Fruit fly (Drosophila melanogaster) whole organism: ENCODE measurements around the gene Hou.

Source experiments
- CG8478 ChIP-seq: fragments of >200 bp; optimal IDR thresholded peaks from 2 replicates; lab custom pipeline; 2018; ENCODE audit warnings: inconsistent platforms
- Dll ChIP-seq: fragments of >200 bp; optimal IDR thresholded peaks from 2 replicates; lab custom pipeline; 2017
- EcR ChIP-seq, 2 experiments: fragments of >200 bp; optimal IDR thresholded peaks; 2 replicates each; lab custom pipeline; 2017; ENCODE audit warnings: missing biosample characterization in 2 of 2, missing genetic modification characterization in 2 of 2, missing genetic modification reagents in 2 of 2
- pan ChIP-seq: fragments of >200 bp; optimal IDR thresholded peaks from 2 replicates; lab custom pipeline; 2017
- psq ChIP-seq: fragments of >200 bp; optimal IDR thresholded peaks from 2 replicates; lab custom pipeline; 2017
- usp ChIP-seq: fragments of >200 bp; optimal IDR thresholded peaks from 2 replicates; lab custom pipeline; 2017; ENCODE audit warnings: missing biosample characterization, missing genetic modification characterization, mixed read lengths

The Hou gene

DNA sequence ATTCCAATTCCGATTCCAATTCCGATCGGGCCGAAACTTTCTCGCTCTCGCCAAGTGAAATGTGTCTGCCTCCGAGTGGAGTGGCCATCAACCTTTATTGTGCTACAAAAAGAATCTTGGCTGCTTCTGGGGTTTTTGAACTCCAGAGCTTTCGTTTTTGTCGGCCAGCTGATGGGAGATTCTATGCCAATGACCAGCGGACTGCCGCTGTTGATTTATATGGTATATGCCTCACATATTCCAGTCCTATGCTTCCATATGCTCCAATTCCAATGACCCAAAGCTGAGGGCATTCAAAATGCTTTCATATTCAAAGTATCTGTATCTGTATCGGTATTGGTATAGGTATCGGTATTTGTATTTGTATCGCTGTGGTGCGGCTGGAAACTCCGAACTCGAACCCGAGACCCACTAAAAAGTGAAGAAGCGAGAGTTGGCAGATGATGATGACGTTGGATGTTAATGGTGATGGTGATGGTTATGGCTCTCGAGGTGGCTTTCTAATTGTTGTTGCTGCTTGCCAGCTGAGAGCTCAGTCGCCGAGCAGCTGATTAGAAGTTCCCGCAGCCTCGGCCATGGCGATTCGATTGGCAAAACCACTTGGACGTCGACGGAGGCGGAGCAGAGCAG, 22.8 kb upstream of the Hou start:
- TF ChIP-seq pan = no peak
- no peak for TF ChIP-seq psq (lab: Kevin White, UChicago)
- no peak for TF ChIP-seq Dll (lab: Kevin White, UChicago)
- TF ChIP-seq CG8478 = no peak

DNA sequence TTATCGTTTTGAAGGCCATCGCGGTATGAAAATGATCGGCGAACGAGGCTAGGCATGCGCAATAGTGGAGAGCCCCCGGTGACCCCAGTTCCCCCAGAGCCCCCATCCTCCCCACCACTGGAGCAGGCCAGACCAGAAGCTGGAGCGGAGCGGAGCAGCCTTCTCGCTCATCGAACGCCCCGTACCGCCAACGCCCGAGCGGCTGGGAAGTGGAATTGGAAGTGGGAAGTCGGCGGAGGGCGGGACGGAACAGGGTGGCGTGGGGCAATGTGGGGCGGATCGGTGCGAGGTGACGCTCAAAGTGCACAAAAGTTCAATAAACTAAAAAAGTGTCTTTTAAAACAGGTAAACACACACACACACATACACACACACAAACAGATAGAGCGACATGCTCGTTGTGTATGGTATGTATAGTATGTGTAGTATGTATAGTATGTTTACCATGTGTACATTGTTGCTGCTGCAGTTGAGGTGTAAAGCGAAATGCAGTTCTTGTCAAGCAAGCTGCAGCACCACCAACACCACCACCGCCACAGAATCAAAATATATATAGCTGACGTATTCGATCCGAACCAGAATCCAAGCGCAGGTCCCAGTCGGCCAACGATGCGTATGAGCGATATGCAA, 21.4 kb upstream of the Hou start:
- TF ChIP-seq pan (no peak), CG8478 (no peak), EcR (GFP tag; optimal IDR thresholded peaks at IDR 0.05; lab: Kevin White, UChicago) (peak in 1 of 2 experiments; percentile 24), Dll (lab: Kevin White, UChicago) (no peak), psq (lab: Kevin White, UChicago) (no peak), usp (no peak)

DNA sequence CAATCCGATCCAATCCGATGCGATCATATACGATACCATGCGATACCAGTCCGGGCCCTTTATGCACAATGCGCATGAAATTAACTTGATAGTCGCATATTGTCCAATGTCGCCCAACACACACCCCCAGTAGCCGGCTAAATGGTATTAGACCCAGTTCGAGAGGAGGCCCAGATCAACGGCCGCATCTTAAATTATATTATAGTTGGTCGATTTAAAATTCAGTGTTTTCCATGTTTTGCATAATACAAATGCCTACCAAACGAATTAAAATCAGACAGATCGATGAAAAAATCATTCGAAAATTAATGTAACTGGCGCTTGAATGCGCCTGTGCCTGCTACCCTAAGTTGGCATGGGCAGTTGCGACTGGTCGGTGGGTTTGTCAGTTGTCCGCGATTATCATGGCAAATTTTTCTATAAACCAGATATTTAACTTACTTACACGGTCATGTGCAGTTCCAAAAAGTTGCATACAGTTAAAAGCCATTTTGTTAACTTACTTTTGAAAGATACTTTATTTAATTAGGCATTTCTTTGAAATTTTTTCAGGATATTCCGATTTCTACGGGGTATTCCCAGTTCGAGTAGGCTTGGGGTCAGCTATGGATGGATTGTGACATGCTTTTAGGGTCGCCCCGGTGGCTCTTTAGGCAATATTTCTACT, 19.7 kb upstream of the Hou start:
- no peak for TF ChIP-seq psq (lab: Kevin White, UChicago)
- no peak for TF ChIP-seq Dll (lab: Kevin White, UChicago)
- no peak for TF ChIP-seq pan
- TF ChIP-seq usp = no peak
- no peak for TF ChIP-seq EcR (GFP tag; optimal IDR thresholded peaks at IDR 0.05; lab: Kevin White, UChicago)
- no peak for TF ChIP-seq CG8478

DNA sequence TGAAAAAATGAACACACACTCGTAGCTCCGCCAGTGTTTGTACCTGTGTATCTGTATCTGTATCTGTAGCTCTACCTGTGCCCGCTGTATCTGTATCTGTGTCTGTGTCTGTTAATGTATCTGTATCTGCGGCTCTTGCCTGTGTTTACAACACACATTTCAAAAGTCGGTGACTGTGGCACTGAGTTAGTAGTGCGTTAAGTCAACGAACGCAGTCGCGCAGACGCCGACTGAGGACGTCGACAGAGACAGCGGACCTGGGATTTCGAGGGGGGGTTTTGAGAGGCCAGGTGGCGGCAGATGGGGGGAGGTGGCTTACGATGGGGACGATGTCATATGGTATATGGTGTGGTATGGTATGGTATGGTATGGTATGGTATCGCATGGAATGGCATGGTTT, 18.0 kb upstream of the Hou start:
- TF ChIP-seq pan = no peak
- no peak for TF ChIP-seq usp
- no peak for TF ChIP-seq psq (lab: Kevin White, UChicago)
- no peak for TF ChIP-seq CG8478
- no peak for TF ChIP-seq Dll (lab: Kevin White, UChicago)
- TF ChIP-seq EcR (GFP tag; optimal IDR thresholded peaks at IDR 0.05; lab: Kevin White, UChicago) = no peak

DNA sequence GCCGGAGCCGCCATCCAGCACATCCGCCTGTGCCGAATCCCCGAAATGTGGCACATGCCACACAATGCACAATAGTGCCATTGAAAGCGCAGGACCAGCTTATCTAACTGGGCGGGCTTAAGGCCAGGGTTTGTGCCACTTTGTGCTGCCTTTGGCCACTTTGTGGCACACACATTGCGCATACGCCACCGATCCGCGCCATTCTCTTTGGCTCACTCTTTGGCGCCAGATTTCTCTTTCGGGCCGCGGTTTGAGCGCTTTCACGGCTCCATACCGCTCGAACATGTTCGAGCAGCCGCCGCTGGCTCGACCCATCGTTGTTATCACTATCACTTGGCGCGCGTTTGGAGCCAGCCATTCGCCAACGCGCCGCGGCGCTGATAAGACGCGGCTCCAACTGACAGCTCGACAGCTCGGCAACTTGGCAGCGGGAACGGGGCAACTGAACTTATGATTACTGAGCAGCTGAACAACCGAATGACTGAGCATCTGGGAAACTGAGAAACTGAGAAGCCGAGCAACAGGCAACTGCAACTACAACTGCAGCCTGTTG, 15.5 kb upstream of the Hou start:
- no peak for TF ChIP-seq usp
- no peak for TF ChIP-seq EcR (GFP tag; optimal IDR thresholded peaks at IDR 0.05; lab: Kevin White, UChicago)
- no peak for TF ChIP-seq pan
- TF ChIP-seq Dll (lab: Kevin White, UChicago) = no peak
- TF ChIP-seq psq (lab: Kevin White, UChicago) = no peak
- TF ChIP-seq CG8478 = no peak

DNA sequence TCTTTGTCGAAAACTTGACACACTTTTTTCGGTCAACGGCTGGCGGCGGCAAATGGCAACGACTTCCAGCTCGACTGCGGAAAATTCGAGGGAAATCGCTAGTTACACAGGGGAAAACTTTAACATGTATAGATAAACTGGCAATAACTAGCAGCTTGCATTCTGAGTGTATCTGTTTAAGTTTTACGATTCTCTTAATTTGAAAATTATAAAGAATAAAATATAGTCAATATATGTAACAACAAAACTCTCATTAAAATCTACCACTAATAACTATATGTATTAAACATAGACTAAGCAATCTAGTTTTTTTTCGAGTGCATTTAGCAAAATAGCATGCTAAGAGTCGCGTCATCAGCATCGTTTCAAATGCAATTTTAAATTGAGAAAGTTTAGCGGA, 13.1 kb upstream of the Hou start:
- no peak for TF ChIP-seq pan
- no peak for TF ChIP-seq usp
- no peak for TF ChIP-seq Dll (lab: Kevin White, UChicago)
- no peak for TF ChIP-seq psq (lab: Kevin White, UChicago)
- no peak for TF ChIP-seq CG8478
- TF ChIP-seq EcR (GFP tag; optimal IDR thresholded peaks at IDR 0.05; lab: Kevin White, UChicago) = no peak

DNA sequence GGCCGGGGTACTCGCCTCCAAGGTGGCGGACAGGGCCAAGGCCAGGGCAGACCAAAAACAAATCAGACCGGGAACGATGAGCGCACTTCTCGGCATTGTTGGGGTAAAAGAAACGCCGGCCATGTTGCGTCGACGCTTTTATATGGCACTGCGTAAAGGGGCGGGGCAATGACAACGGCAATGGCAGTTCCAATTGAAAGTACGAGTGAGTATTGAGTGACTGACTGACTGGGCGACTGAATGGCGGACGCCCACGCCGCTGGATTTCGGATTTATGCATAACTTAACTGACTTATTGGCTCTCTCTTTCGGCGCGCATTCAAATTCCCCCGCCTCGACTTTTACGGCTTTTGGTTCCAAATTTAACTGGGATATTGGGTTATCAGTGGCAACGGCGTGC, 11.8 kb upstream of the Hou start, which contains the start of gene CG6696:
CG6696 (minus strand) TSS at position 101 of the 400 bp plus-strand sequence.
- TF ChIP-seq usp (no peak), pan (no peak), psq (lab: Kevin White, UChicago) (no peak), CG8478 (no peak), Dll (lab: Kevin White, UChicago) (no peak), EcR (GFP tag; optimal IDR thresholded peaks at IDR 0.05; lab: Kevin White, UChicago) (no peak)

DNA sequence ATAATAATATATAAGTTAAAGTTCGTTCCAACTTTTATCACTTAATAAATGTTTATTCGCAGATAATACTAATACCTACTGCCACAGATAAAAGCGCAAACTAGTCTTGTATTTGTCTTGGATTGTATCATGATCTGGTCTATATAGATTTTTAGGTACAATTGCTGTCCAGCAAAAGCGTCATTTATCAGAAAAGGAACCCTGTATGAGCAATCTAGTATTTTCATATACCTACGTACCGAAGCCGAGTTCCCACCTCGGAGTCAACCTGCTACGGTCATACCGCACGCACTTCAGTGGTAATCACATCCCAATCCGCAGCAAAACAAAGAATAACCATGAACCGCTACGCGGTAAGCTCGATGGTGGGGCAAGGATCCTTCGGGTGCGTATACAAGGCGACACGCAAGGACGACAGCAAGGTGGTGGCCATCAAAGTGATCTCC, 7.3 kb upstream of the Hou start, which contains the start of gene fu:
fu (plus strand) TSS at position 254 of the 446 bp plus-strand sequence.
- no peak for TF ChIP-seq usp
- no peak for TF ChIP-seq pan
- TF ChIP-seq EcR (GFP tag; optimal IDR thresholded peaks at IDR 0.05; lab: Kevin White, UChicago) = no peak
- TF ChIP-seq CG8478 = no peak
- no peak for TF ChIP-seq Dll (lab: Kevin White, UChicago)
- TF ChIP-seq psq (lab: Kevin White, UChicago) = no peak

DNA sequence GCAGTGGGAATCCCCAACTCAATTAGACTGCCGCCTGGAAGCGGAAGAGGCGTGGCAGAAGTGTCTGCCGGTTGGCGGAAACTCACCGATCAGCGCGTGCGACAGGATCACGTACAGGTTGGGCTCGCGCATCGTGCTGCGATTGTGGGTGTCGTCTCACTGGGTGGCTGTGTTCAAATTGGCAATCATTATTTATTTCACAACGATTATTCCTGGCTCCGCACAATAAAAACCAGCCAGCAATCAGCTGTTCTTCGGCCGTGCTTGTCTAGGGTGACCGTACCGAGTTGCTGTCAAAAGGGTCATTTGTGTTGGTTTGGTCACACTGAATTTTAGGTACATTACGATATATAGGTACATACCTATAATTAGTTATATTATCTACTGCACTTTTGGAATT, 6.8 kb upstream of the Hou start, which contains the start of gene CG6659:
CG6659 (minus strand) TSS at position 275 of the 400 bp plus-strand sequence.
- TF ChIP-seq CG8478 = no peak
- TF ChIP-seq EcR (GFP tag; optimal IDR thresholded peaks at IDR 0.05; lab: Kevin White, UChicago) = no peak
- no peak for TF ChIP-seq Dll (lab: Kevin White, UChicago)
- no peak for TF ChIP-seq pan
- no peak for TF ChIP-seq usp
- TF ChIP-seq psq (lab: Kevin White, UChicago) = no peak

DNA sequence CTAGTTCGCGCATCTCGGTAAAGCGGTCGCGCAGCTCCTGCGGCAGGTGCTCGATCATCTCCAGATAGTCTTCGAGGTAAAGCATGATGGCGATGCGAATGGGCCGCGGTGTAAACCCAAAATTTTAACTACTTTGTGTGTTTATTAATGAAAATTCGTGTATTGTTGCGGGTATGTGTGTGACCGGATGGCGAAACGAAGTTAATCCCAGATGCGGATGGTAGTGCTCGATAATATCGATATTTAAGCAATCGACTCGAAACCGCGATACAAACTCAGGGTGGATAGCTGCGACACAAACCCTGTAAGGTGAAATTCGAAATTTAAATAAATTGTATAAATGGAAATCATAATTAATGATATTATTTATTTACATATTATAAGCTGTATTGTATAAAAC, 2.6 kb upstream of the Hou start, which contains the start of gene Ing3:
Ing3 (minus strand) TSS at position 213 of the 400 bp plus-strand sequence.
- TF ChIP-seq CG8478 (no peak), Dll (lab: Kevin White, UChicago) (no peak), psq (lab: Kevin White, UChicago) (no peak)

DNA sequence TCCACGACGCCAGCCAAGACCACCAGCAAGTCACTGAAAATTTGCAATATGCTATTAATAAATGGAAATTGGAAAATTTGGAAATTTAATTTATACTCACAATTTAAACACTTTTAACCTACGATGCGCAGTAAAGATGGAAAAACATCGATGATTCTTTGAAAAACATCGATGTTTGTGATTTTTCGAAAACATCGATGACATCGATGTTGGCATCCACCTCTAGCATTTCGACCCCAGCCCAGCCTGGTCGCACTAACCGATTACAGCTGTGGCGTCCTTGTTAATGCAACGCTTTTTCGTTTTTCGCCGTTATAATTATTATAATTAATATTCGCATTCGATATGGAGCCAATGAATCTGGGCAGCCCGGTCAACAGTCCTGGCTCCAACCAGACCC, 2.3 kb downstream of the Hou start, which contains the start of gene Nup35:
Nup35 (plus strand) TSS at position 222 of the 400 bp plus-strand sequence.
- TF ChIP-seq psq (lab: Kevin White, UChicago) (no peak), usp (no peak)
